Worm (Caenorhabditis elegans): ENCODE measurements around the gene scl-21.

DNA sequence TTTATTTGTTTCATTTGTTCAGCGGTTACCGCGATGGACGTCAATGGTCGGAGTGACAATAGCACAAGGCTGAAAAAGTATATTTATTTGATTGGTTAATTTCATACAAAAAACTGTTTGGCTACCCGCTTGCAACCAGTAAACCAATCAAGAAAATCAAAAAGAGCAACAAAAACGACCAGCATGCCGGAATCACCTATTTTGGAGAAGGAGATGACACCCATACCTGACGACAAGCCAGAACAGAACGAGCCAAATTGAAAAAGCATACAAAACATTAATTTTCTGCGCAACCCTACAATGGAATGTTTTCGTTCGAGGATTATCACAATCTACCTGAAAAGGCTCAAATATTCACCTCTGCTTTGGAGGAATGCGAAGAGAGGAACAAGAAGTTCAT lies 5.0 kb downstream of the scl-21 start, which contains the start of gene Y43F8B.7:
- TF ChIP-seq ama-1 (optimal IDR thresholded peaks at IDR 0.05), result no peak
- TF ChIP-seq hnd-1 (tag; optimal IDR thresholded peaks at IDR 0.05), result no peak
- no peak for TF ChIP-seq aly-1 (tag; optimal IDR thresholded peaks at IDR 0.05)
- TF ChIP-seq ets-7 (tag; optimal IDR thresholded peaks at IDR 0.05), result no peak
- no peak for TF ChIP-seq B0310.2 (tag; optimal IDR thresholded peaks at IDR 0.05)
- no peak for TF ChIP-seq tra-4 (tag; optimal IDR thresholded peaks at IDR 0.05)
- no peak for TF ChIP-seq flt-1 (GFP tag; IDR thresholded peaks at IDR 0.05)
- TF ChIP-seq ceh-13 (GFP tag; optimal IDR thresholded peaks at IDR 0.05), result no peak
